Fruit fly (Drosophila melanogaster): ENCODE results near the gene Ekar.

The Ekar gene

DNA sequence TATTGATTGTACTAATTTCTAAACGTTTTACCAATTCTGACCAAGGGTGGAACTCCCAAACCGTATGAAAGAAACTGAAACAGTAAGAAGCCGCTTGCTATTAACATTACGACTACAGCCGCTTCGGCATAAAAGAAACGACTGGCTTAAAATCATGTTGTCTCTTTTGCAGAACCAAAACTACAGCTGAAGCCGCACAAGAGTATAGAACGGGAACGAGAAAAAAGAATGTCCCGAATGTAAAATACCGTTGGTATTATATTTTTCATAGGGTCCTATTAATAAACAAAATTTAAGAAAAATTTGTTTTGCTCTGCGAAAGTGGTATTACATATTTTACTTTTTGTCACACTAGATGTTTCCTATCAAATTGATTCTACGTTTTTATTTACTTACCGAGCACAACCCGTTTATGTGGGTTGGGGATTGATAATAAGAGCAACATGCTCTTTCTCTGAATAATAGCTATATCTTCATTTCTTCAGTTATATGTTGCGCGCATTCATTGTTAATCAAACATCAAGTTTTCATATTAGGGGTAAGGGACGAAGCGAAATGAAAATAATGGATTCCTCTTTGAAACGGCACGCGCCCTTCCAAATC is at the start of gene Ekar:
Ekar (minus strand) TSS at position 143 of the 603 bp plus-strand sequence.
- TF ChIP-seq Snoo (tag; optimal IDR thresholded peaks at IDR 0.05) (no peak), D1 (tag; optimal IDR thresholded peaks at IDR 0.05) (peak; percentile 26)

DNA sequence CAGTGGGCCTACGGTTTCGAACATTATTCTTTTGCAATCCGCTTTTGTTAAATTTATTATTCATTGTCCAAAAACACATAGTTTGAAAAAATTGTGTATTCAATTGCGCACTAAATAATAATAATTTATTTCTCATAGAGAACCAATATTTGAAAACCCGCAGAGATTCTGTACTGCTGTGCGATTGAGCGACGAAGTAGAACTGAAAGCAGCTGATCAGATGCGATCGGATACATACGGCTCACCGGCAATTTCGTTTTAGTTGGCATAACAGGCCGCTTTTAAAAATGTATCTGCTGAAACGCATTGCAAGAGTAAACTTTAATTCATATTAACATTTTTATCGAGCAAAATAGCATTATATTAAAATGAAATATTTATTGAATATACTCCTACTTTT is 49.5 kb upstream of the Ekar start, which contains the start of gene myo:
myo (minus strand) TSS at position 211 of the 400 bp plus-strand sequence.
- TF ChIP-seq CG10348 (GFP tag; IDR thresholded peaks at IDR 0.05) (no peak), Ets98B (GFP tag; IDR thresholded peaks at IDR 0.05) (no peak), CG17806 (tag; optimal IDR thresholded peaks at IDR 0.05) (peak; percentile 11), gl (tag; optimal IDR thresholded peaks at IDR 0.05) (peak; percentile 6), CG32121 (GFP tag; IDR thresholded peaks at IDR 0.05) (no peak), CG12605 (GFP tag; IDR thresholded peaks at IDR 0.05) (no peak), CG15710 (tag; optimal IDR thresholded peaks at IDR 0.05) (peak; percentile 12), CG13204 (GFP tag; optimal IDR thresholded peaks at IDR 0.05) (no peak), rn (GFP tag; IDR thresholded peaks at IDR 0.05) (no peak), Snoo (tag; optimal IDR thresholded peaks at IDR 0.05) (peak; percentile 21), CG8159 (tag; optimal IDR thresholded peaks at IDR 0.05) (no peak), CG4496 (GFP tag; IDR thresholded peaks at IDR 0.05) (no peak), EcR (GFP tag; optimal IDR thresholded peaks at IDR 0.05) (no peak), CG9948 (tag; optimal IDR thresholded peaks at IDR 0.05) (no peak), fd96Ca (GFP tag; IDR thresholded peaks at IDR 0.05) (no peak), CG14655 (GFP tag; optimal IDR thresholded peaks at IDR 0.05) (no peak), Pif1B (GFP tag; optimal IDR thresholded peaks at IDR 0.05) (peak; percentile 18), Pif1A (GFP tag; optimal IDR thresholded peaks at IDR 0.05) (peak; percentile 8), CG8301 (tag; optimal IDR thresholded peaks at IDR 0.05) (peak; percentile 1), CG34367 (tag; optimal IDR thresholded peaks at IDR 0.05) (peak; percentile 14), D1 (tag; optimal IDR thresholded peaks at IDR 0.05) (peak; percentile 8)

DNA sequence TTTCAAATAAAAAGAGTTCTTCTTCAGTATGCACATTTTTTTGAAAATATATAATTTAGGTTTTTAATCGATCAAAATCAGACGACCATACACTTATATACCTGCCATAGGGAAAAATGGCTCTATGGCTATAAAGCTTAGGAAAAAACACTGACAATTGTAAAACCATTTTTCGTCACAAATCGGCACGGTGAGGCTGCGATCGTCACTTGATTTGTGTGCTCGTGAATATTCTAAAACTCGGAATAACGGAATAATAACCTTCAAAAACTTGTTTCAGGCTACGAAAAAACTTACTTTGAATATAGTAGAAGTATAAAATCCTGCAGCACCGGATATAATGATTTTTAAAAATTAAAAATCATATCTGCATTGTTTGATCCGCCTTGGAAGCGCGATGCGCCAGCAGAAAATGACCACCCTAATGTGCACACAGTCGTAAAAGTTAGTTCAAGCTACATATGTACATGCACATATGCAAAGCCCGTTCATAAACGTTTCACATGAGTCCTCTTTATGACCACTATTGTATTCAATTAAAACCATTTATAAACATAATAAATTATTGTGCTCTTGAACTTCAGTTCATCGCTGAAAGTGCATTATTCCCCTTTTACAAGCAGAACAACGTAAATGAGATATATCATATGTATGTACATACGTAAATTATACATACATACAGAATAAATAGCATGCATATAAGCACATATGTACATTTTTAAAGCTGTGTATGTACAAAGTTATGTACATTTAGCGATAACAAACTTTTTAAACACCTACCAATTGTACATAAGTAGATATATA is 48.8 kb upstream of the Ekar start:
- TF ChIP-seq EcR (GFP tag; optimal IDR thresholded peaks at IDR 0.05) (no peak), CG12605 (GFP tag; IDR thresholded peaks at IDR 0.05) (no peak), Pif1B (GFP tag; optimal IDR thresholded peaks at IDR 0.05) (peak; percentile 21), CG32121 (GFP tag; IDR thresholded peaks at IDR 0.05) (peak; percentile 65; the same call in 1 of the 2 replicates), Pif1A (GFP tag; optimal IDR thresholded peaks at IDR 0.05) (peak; percentile 42), D1 (tag; optimal IDR thresholded peaks at IDR 0.05) (peak; percentile 81), Snoo (tag; optimal IDR thresholded peaks at IDR 0.05) (peak; percentile 48)

DNA sequence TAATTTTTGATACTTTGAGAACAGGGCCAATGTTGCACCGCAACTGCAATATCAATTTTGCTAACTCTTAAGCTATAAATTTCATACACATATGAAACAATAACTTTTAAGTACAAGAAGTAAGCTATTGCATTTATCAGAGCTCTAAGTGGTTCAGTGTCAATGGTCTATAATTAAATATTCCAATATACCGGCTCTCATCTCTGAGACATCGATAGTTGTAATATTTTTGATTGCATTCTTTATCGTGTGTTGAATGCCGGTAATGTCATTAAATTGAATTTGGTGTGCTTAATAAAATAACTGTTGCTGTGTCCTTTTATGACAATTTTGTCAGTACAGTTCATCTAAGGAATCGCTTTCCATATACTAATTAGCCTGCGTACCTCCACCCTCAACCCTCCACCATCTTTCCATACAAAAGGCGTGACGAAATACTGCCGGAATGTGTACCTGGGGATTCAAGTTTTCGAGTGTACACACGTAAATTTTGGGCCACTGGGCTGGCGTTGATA is 24.6 kb upstream of the Ekar start, which contains the start of gene CG11360:
CG11360 (plus strand) TSS at position 238 of the 515 bp plus-strand sequence.
- peak; percentile 14 for TF ChIP-seq CG34367 (tag; optimal IDR thresholded peaks at IDR 0.05)
- TF ChIP-seq CG15710 (tag; optimal IDR thresholded peaks at IDR 0.05), result peak; percentile 18
- TF ChIP-seq CG8159 (tag; optimal IDR thresholded peaks at IDR 0.05), result peak; percentile 43
- no peak for TF ChIP-seq gl (tag; optimal IDR thresholded peaks at IDR 0.05)
- TF ChIP-seq Ets98B (GFP tag; IDR thresholded peaks at IDR 0.05), result no peak
- TF ChIP-seq D1 (tag; optimal IDR thresholded peaks at IDR 0.05), result peak; percentile 29
- TF ChIP-seq CG12605 (GFP tag; IDR thresholded peaks at IDR 0.05), result no peak

DNA sequence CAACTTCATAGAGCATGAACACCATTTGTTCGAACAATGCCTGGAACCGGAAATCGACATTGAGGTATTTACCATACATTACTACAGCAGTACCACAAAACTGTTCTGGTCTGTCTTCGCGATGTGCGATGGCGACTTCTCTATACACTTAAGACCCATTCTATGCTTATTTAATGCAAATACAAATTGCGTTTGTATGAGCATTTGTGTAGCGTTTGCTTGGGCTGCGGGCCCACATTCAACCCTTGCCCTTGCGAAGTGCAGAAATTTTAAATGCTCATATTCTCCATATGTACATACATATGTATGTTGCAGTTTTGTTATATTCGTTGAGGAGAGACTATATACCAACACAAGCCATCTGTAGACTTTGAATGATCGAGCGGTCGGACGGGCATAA is 17.9 kb upstream of the Ekar start:
- TF ChIP-seq CG17806 (tag; optimal IDR thresholded peaks at IDR 0.05) (no peak), CG14655 (GFP tag; optimal IDR thresholded peaks at IDR 0.05) (no peak), Snoo (tag; optimal IDR thresholded peaks at IDR 0.05) (no peak), CG34367 (tag; optimal IDR thresholded peaks at IDR 0.05) (no peak), Ets98B (GFP tag; IDR thresholded peaks at IDR 0.05) (no peak), CG8301 (tag; optimal IDR thresholded peaks at IDR 0.05) (no peak), fd96Ca (GFP tag; IDR thresholded peaks at IDR 0.05) (no peak), CG9948 (tag; optimal IDR thresholded peaks at IDR 0.05) (no peak), CG13204 (GFP tag; optimal IDR thresholded peaks at IDR 0.05) (no peak), CG32121 (GFP tag; IDR thresholded peaks at IDR 0.05) (no peak), Pif1B (GFP tag; optimal IDR thresholded peaks at IDR 0.05) (no peak), CG15710 (tag; optimal IDR thresholded peaks at IDR 0.05) (no peak), rn (GFP tag; IDR thresholded peaks at IDR 0.05) (no peak), CG10348 (GFP tag; IDR thresholded peaks at IDR 0.05) (no peak), EcR (GFP tag; optimal IDR thresholded peaks at IDR 0.05) (no peak), CG12605 (GFP tag; IDR thresholded peaks at IDR 0.05) (no peak), Pif1A (GFP tag; optimal IDR thresholded peaks at IDR 0.05) (no peak)

DNA sequence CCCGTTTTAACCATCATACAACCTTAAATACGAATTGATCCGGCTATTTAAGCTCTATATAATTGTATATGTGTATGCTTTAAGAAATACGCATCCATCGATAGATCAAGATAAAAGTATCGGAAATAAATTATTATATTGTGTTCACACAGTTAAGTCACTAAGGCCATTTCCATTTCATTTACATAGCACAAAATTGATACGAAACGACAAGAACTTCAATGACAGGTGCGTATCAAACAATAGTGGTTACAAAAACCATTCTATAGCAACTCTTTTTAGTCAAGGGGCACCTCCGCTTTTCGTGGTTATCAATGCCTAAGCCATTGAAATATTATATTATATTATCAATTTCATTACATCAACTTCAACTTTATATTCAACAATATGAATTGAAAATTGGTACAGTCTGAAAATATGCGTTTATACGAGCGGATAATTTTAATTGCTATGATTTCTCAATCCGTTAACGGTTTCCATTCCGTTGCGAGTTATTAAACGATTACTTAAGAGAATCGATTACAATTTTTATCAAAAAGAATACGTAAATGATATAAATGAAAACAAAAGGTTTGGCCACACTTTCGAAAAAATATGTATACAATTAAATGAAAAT is 16.8 kb upstream of the Ekar start, which contains the start of the genes CG46466 and Slip1:
CG46466 (minus strand) TSS at position 70 of the 616 bp plus-strand sequence.
Slip1 (plus strand) TSS at position 567 of the 616 bp plus-strand sequence.
- TF ChIP-seq CG10348 (GFP tag; IDR thresholded peaks at IDR 0.05) (no peak), CG4496 (GFP tag; IDR thresholded peaks at IDR 0.05) (no peak), EcR (GFP tag; optimal IDR thresholded peaks at IDR 0.05) (no peak), CG8159 (tag; optimal IDR thresholded peaks at IDR 0.05) (peak; percentile 46), Snoo (tag; optimal IDR thresholded peaks at IDR 0.05) (peak; percentile 47), CG13204 (GFP tag; optimal IDR thresholded peaks at IDR 0.05) (no peak), CG14655 (GFP tag; optimal IDR thresholded peaks at IDR 0.05) (no peak), gl (tag; optimal IDR thresholded peaks at IDR 0.05) (no peak), CG9948 (tag; optimal IDR thresholded peaks at IDR 0.05) (peak; percentile 10), D1 (tag; optimal IDR thresholded peaks at IDR 0.05) (peak; percentile 25), CG15710 (tag; optimal IDR thresholded peaks at IDR 0.05) (peak; percentile 39), Pif1A (GFP tag; optimal IDR thresholded peaks at IDR 0.05) (no peak), fd96Ca (GFP tag; IDR thresholded peaks at IDR 0.05) (no peak), Pif1B (GFP tag; optimal IDR thresholded peaks at IDR 0.05) (no peak), CG12605 (GFP tag; IDR thresholded peaks at IDR 0.05) (no peak), CG17806 (tag; optimal IDR thresholded peaks at IDR 0.05) (peak; percentile 24), CG34367 (tag; optimal IDR thresholded peaks at IDR 0.05) (peak; percentile 9), rn (GFP tag; IDR thresholded peaks at IDR 0.05) (no peak)

Data from whole organism, pupa.